Fruit fly (Drosophila melanogaster): ENCODE results near the gene CG12795.
A peak's percentile ranks its signal among the peaks of the same experiment; 100 is the strongest.

Gene CG12795

DNA sequence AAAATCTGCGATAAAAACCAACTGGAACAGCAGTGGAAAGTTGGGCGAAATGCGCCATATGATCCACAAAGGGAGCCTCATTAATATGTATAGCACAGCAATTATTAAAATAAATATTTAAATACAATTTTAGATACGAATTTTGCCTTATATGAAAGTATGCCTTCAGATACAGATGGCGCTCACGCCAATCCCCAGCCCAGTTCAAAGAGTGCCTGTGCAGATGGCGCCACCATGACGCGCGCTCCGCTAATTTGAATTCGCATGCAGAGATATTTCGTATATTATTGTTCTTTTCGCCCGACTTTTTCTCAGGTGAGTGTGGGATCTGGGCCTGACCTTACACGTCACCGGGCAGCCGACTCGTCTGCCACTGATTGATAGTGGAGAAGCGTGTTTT lies 20.0 kb downstream of the CG12795 start, which contains the start of gene Pgant4 (continued):
- no peak for TF ChIP-seq emc (GFP tag; optimal IDR thresholded peaks at IDR 0.05)
- no peak for TF ChIP-seq Poxn (GFP tag; IDR thresholded peaks at IDR 0.05)
- peak; percentile 46 for TF ChIP-seq lilli (GFP tag; optimal IDR thresholded peaks at IDR 0.05)
- peak; percentile 48 for TF ChIP-seq bab2 (GFP tag; optimal IDR thresholded peaks at IDR 0.05)
- peak; percentile 9 for TF ChIP-seq pita (GFP tag; optimal IDR thresholded peaks at IDR 0.05)
- TF ChIP-seq Hr39 (optimal IDR thresholded peaks at IDR 0.05) = no peak
- TF ChIP-seq CG13775 (GFP tag; optimal IDR thresholded peaks at IDR 0.05) = peak; percentile 37
- TF ChIP-seq BEAF-32 (GFP tag; optimal IDR thresholded peaks at IDR 0.05) = peak; percentile 19
- peak; percentile 82; the same call in 2 of the 3 replicates for TF ChIP-seq ci (GFP tag; IDR thresholded peaks at IDR 0.05)
- peak; percentile 89 for TF ChIP-seq gsb-n (tag; optimal IDR thresholded peaks at IDR 0.05)
- peak; percentile 72 for TF ChIP-seq sens (GFP tag)
- peak; percentile 48 for TF ChIP-seq CoRest (tag; optimal IDR thresholded peaks at IDR 0.05)
- TF ChIP-seq disco-r (GFP tag; optimal IDR thresholded peaks at IDR 0.05) = no peak
- peak; percentile 51; the same call in 2 of the 3 replicates for TF ChIP-seq zfh1 (GFP tag; IDR thresholded peaks at IDR 0.05)
- peak; percentile 73 for TF ChIP-seq ken (GFP tag; IDR thresholded peaks at IDR 0.05)
- peak; percentile 41; the same call in 1 of the 2 replicates for TF ChIP-seq sens-2 (GFP tag; IDR thresholded peaks at IDR 0.05)
- TF ChIP-seq Blimp-1 (GFP tag; optimal IDR thresholded peaks at IDR 0.05) = no peak
- TF ChIP-seq CG8290 (GFP tag; optimal IDR thresholded peaks at IDR 0.05) = peak; percentile 62
- peak in 1 of 2 experiments; percentile 75 for TF ChIP-seq CG8290 (tag; optimal IDR thresholded peaks at IDR 0.05)
- peak; percentile 15 for TF ChIP-seq CG2116 (GFP tag; optimal IDR thresholded peaks at IDR 0.05)
- no peak for TF ChIP-seq Hr51 (GFP tag; optimal IDR thresholded peaks at IDR 0.05)
- no peak for TF ChIP-seq lov (optimal IDR thresholded peaks at IDR 0.05)
- no peak for TF ChIP-seq lov (GFP tag; IDR thresholded peaks at IDR 0.05)
- TF ChIP-seq CG13287 (GFP tag; IDR thresholded peaks at IDR 0.05; ENCODE audit: partially characterized antibody) = no peak
- no peak for TF ChIP-seq lola (GFP tag; optimal IDR thresholded peaks at IDR 0.05)
- TF ChIP-seq CG18619 (GFP tag; optimal IDR thresholded peaks at IDR 0.05) = peak; percentile 28
- TF ChIP-seq dmrt99B (tag; optimal IDR thresholded peaks at IDR 0.05) = no peak
- TF ChIP-seq CG2678 (tag; optimal IDR thresholded peaks at IDR 0.05) = no peak
- TF ChIP-seq CG12744 (GFP tag; optimal IDR thresholded peaks at IDR 0.05) = peak; percentile 45
- TF ChIP-seq CG1529 (GFP tag; optimal IDR thresholded peaks at IDR 0.05) = no peak
- TF ChIP-seq Adf1 (GFP tag; IDR thresholded peaks at IDR 0.05) = no peak; the same call in 1 of the 2 replicates
- no peak for TF ChIP-seq pum (GFP tag; optimal IDR thresholded peaks at IDR 0.05)
- TF ChIP-seq gcm (GFP tag; optimal IDR thresholded peaks at IDR 0.05) = no peak
- no peak for TF ChIP-seq D (optimal IDR thresholded peaks at IDR 0.05)
- TF ChIP-seq D (GFP tag; optimal IDR thresholded peaks at IDR 0.05) = peak; percentile 6
- no peak for TF ChIP-seq CG5953 (GFP tag; IDR thresholded peaks at IDR 0.05)
- peak; percentile 5 for TF ChIP-seq CG16815 (GFP tag; optimal IDR thresholded peaks at IDR 0.05)
- TF ChIP-seq ac (GFP tag; optimal IDR thresholded peaks at IDR 0.05) = no peak
- TF ChIP-seq rib (GFP tag; IDR thresholded peaks at IDR 0.05) = no peak
- TF ChIP-seq CG16813 (GFP tag; IDR thresholded peaks at IDR 0.05; ENCODE audit: partially characterized antibody) = 0 out of 3 replicates have a peak, but pooled peaks have one; percentile 30
- no peak for TF ChIP-seq MBD-R2 (GFP tag; IDR thresholded peaks at IDR 0.05)
- no peak for TF ChIP-seq sd (tag; optimal IDR thresholded peaks at IDR 0.05)
- peak; percentile 14 for TF ChIP-seq CG31365 (tag; optimal IDR thresholded peaks at IDR 0.05)
- TF ChIP-seq gce (GFP tag; IDR thresholded peaks at IDR 0.05) = no peak; the same call in 2 of the 3 replicates
- no peak for TF ChIP-seq gfzf (GFP tag; optimal IDR thresholded peaks at IDR 0.05)
- TF ChIP-seq klu (GFP tag; IDR thresholded peaks at IDR 0.05) = 0 out of 2 replicates have a peak, but pooled peaks have one; percentile 20
- TF ChIP-seq CG12104 (GFP tag; optimal IDR thresholded peaks at IDR 0.05) = no peak
- no peak for TF ChIP-seq CG3281 (GFP tag; optimal IDR thresholded peaks at IDR 0.05)
- TF ChIP-seq dpn (GFP tag; optimal IDR thresholded peaks at IDR 0.05) = peak; percentile 40 to 69
- TF ChIP-seq Dp (GFP tag; optimal IDR thresholded peaks at IDR 0.05) = peak; percentile 97
- no peak for TF ChIP-seq CG4328 (GFP tag; optimal IDR thresholded peaks at IDR 0.05)
- TF ChIP-seq oc (tag; optimal IDR thresholded peaks at IDR 0.05) = no peak
